Fruit fly (Drosophila melanogaster): Measurements from ENCODE around the gene RnrL.

DNA sequence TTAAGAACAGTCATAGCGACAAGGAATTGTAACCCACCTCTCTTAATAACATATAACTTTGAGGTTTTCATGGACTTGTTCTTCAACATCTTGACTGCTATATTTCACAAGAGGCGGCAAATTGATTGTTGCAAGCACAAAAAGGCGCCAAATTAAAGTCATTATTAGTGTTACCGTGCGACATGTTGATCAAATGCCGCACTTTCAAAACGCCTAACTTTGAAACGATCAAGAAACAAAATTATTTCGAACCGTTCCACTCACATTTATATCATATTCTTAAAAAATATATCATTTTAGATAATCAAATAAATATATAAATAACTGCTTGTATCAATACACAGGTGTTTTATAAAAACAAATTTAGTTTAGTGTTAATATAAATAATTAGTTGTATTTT lies at the start of gene RnrL:
- TF ChIP-seq ttk (optimal IDR thresholded peaks at IDR 0.05) (no peak), Myc (optimal IDR thresholded peaks at IDR 0.05) (no peak), Sin3A (optimal IDR thresholded peaks at IDR 0.05) (no peak), psq (optimal IDR thresholded peaks at IDR 0.05) (no peak), h (optimal IDR thresholded peaks at IDR 0.05) (no peak), insv (optimal IDR thresholded peaks at IDR 0.05) (no peak)
